Fruit fly (Drosophila melanogaster) whole organism, embryonic: ENCODE data around the gene mAChR-B.

Experiments used
- BEAF-32 ChIP-seq: fragments of 200-800 bp; sonication (Bioruptor generic); optimal IDR thresholded peaks from 3 replicates; lab custom pipeline; 2017; ENCODE audit warnings: missing biosample characterization, missing genetic modification characterization, mild to moderate bottlenecking, moderate library complexity, missing genetic modification reagents
- CG11695 ChIP-seq: fragments of 200-800 bp; sonication (Bioruptor generic); IDR thresholded peaks from 3 replicates; pipeline ENCODE4 v1.3.6; 2022; ENCODE audit warnings: missing biosample characterization, missing genetic modification characterization
- CG14441 ChIP-seq: fragments of 200-800 bp; sonication (Bioruptor generic); IDR thresholded peaks from 2 replicates; pipeline ENCODE4 v1.3.6; 2022; ENCODE audit warnings: missing biosample characterization, missing genetic modification characterization
- CG14667 ChIP-seq: fragments of 200-800 bp; sonication (Bioruptor generic); IDR thresholded peaks from 2 replicates; pipeline ENCODE4 v1.3.6; 2022; ENCODE audit warnings: missing biosample characterization, missing genetic modification characterization
- CG15073 ChIP-seq: fragments of 200-800 bp; sonication (Bioruptor generic); optimal IDR thresholded peaks from 2 replicates; lab custom pipeline; 2016; ENCODE audit warnings: missing biosample characterization, missing genetic modification characterization
- CG16813 ChIP-seq: fragments of 200-800 bp; sonication (Bioruptor generic); IDR thresholded peaks from 3 replicates; pipeline ENCODE4 v1.3.6; 2022; ENCODE audit warnings: missing biosample characterization, missing genetic modification characterization; ENCODE audit not compliant: partially characterized antibody
- CG31388 ChIP-seq: fragments of 200-800 bp; sonication (Bioruptor generic); optimal IDR thresholded peaks from 2 replicates; lab custom pipeline; 2016; ENCODE audit warnings: missing biosample characterization, missing genetic modification characterization
- CG31441 ChIP-seq: fragments of 200-800 bp; sonication (Bioruptor generic); IDR thresholded peaks from 2 replicates; pipeline ENCODE4 v1.3.6; 2022; ENCODE audit warnings: missing biosample characterization, missing genetic modification characterization
- CG3163 ChIP-seq: fragments of 200-800 bp; sonication (Bioruptor generic); optimal IDR thresholded peaks from 3 replicates; lab custom pipeline; 2016; ENCODE audit warnings: missing biosample characterization, missing genetic modification characterization
- CG32772 ChIP-seq: fragments of 200-800 bp; sonication (Bioruptor generic); IDR thresholded peaks from 2 replicates; pipeline ENCODE4 v1.3.6; 2022; ENCODE audit warnings: missing biosample characterization, missing genetic modification characterization
- CG33557 ChIP-seq: fragments of 200-800 bp; sonication (Bioruptor generic); optimal IDR thresholded peaks from 2 replicates; lab custom pipeline; 2019; ENCODE audit warnings: missing biosample characterization, mild to moderate bottlenecking, missing genetic modification characterization, moderate library complexity
- CG42726 ChIP-seq: fragments of 200-800 bp; sonication (Bioruptor generic); IDR thresholded peaks from 2 replicates; pipeline ENCODE4 v1.3.6; 2022; ENCODE audit warnings: missing biosample characterization, missing genetic modification characterization; ENCODE audit not compliant: partially characterized antibody
- CG4617 ChIP-seq: fragments of 200-800 bp; sonication (Bioruptor generic); optimal IDR thresholded peaks from 3 replicates; lab custom pipeline; 2016; ENCODE audit warnings: missing biosample characterization, missing genetic modification characterization, borderline replicate concordance
- CG5180 ChIP-seq: fragments of 200-800 bp; sonication (Bioruptor generic); optimal IDR thresholded peaks from 3 replicates; lab custom pipeline; 2017; ENCODE audit warnings: missing biosample characterization, missing genetic modification characterization, mild to moderate bottlenecking, moderate library complexity, missing genetic modification reagents
- CG6791 ChIP-seq: fragments of 200-800 bp; sonication (Bioruptor generic); IDR thresholded peaks from 3 replicates; pipeline ENCODE4 v1.3.6; 2022; ENCODE audit warnings: missing biosample characterization, missing genetic modification characterization; ENCODE audit not compliant: partially characterized antibody
- CG8281 ChIP-seq: fragments of 200-800 bp; sonication (Bioruptor generic); optimal IDR thresholded peaks from 2 replicates; lab custom pipeline; 2018; ENCODE audit warnings: missing biosample characterization, mild to moderate bottlenecking, missing genetic modification characterization, moderate library complexity
- Camta ChIP-seq: fragments of 200-800 bp; sonication (Bioruptor generic); optimal IDR thresholded peaks from 2 replicates; lab custom pipeline; 2016; ENCODE audit warnings: missing biosample characterization, missing genetic modification characterization
- Fer3 ChIP-seq: fragments of 200-800 bp; sonication (Bioruptor generic); optimal IDR thresholded peaks from 2 replicates; lab custom pipeline; 2018; ENCODE audit warnings: missing biosample characterization, mild to moderate bottlenecking, missing genetic modification characterization, moderate library complexity
- GATAe ChIP-seq: fragments of 200-800 bp; sonication (Bioruptor generic); conservative IDR thresholded peaks from 2 replicates; pipeline ENCODE4 v1.3.6; 2022; ENCODE audit warnings: missing biosample characterization, missing genetic modification characterization
- H2.0 ChIP-seq: fragments of 200-800 bp; sonication (Bioruptor generic); IDR thresholded peaks from 2 replicates; pipeline ENCODE4 v1.3.6; 2022; ENCODE audit warnings: missing biosample characterization, missing genetic modification characterization
- HLHmδ ChIP-seq: fragments of 200-800 bp; sonication (Bioruptor generic); optimal IDR thresholded peaks from 2 replicates; lab custom pipeline; 2018; ENCODE audit warnings: missing biosample characterization, mild to moderate bottlenecking, missing genetic modification characterization, moderate library complexity
- Lpt ChIP-seq: fragments of >200 bp; optimal IDR thresholded peaks from 2 replicates; lab custom pipeline; 2018; ENCODE audit warnings: missing biosample characterization, missing genetic modification characterization
- Max ChIP-seq: fragments of 200-800 bp; sonication (Bioruptor generic); optimal IDR thresholded peaks from 2 replicates; lab custom pipeline; 2016; ENCODE audit warnings: missing biosample characterization, mild to moderate bottlenecking, missing genetic modification characterization
- NfI ChIP-seq: fragments of 200-800 bp; sonication (Bioruptor generic); optimal IDR thresholded peaks from 3 replicates; lab custom pipeline; 2018; ENCODE audit warnings: missing biosample characterization, mild to moderate bottlenecking, missing genetic modification characterization, moderate library complexity
- Rx ChIP-seq: fragments of 200-800 bp; sonication (Bioruptor generic); IDR thresholded peaks from 2 replicates; pipeline ENCODE4 v1.3.6; 2022; ENCODE audit warnings: missing biosample characterization, missing genetic modification characterization
- Sox102F ChIP-seq: fragments of 200-800 bp; sonication (Bioruptor generic); optimal IDR thresholded peaks from 2 replicates; lab custom pipeline; 2018; ENCODE audit warnings: missing biosample characterization, mild to moderate bottlenecking, missing genetic modification characterization, moderate library complexity
- Ssrp ChIP-seq: fragments of 200-800 bp; sonication (Bioruptor generic); optimal IDR thresholded peaks from 2 replicates; lab custom pipeline; 2018; ENCODE audit warnings: missing biosample characterization, mild to moderate bottlenecking, missing genetic modification characterization, moderate library complexity
- Taf1 ChIP-seq: fragments of 200-800 bp; sonication (Bioruptor generic); IDR thresholded peaks from 2 replicates; pipeline ENCODE4 v1.3.6; 2022; ENCODE audit warnings: missing biosample characterization, missing genetic modification characterization
- Xbp1 ChIP-seq: fragments of 200-800 bp; sonication (Bioruptor generic); optimal IDR thresholded peaks from 3 replicates; lab custom pipeline; 2016; ENCODE audit warnings: missing biosample characterization, mild to moderate bottlenecking, missing genetic modification characterization
- ato ChIP-seq: fragments of 200-800 bp; sonication (Bioruptor generic); IDR thresholded peaks from 2 replicates; pipeline ENCODE4 v1.3.6; 2022; ENCODE audit warnings: missing biosample characterization, missing genetic modification characterization; ENCODE audit not compliant: partially characterized antibody
- bsh ChIP-seq, 2 experiments: fragments of 200-800 bp; sonication (Bioruptor generic); optimal IDR thresholded peaks; 2 replicates each; lab custom pipeline; 2017 to 2018; ENCODE audit warnings: mild to moderate bottlenecking in 2 of 2, missing biosample characterization in 2 of 2, missing genetic modification characterization in 2 of 2, moderate library complexity in 1 of 2
- cas ChIP-seq: fragments of 200-800 bp; sonication (Bioruptor generic); IDR thresholded peaks from 2 replicates; pipeline ENCODE4 v1.3.6; 2022; ENCODE audit warnings: missing biosample characterization, missing genetic modification characterization
- chm ChIP-seq: fragments of 200-800 bp; sonication (Bioruptor generic); IDR thresholded peaks from 2 replicates; pipeline ENCODE4 v1.3.6; 2022; ENCODE audit warnings: missing biosample characterization, missing genetic modification characterization
- chn ChIP-seq: fragments of 200-800 bp; sonication (Bioruptor generic); optimal IDR thresholded peaks from 2 replicates; lab custom pipeline; 2016; ENCODE audit warnings: missing biosample characterization, missing genetic modification characterization
- corto ChIP-seq: fragments of 200-800 bp; sonication (Bioruptor generic); optimal IDR thresholded peaks from 2 replicates; lab custom pipeline; 2016; ENCODE audit warnings: missing biosample characterization, mild to moderate bottlenecking, missing genetic modification characterization, moderate library complexity
- fd102C ChIP-seq: fragments of 200-800 bp; sonication (Bioruptor generic); optimal IDR thresholded peaks from 2 replicates; lab custom pipeline; 2018; ENCODE audit warnings: missing biosample characterization, mild to moderate bottlenecking, missing genetic modification characterization, moderate library complexity
- fd64A ChIP-seq: fragments of 200-800 bp; sonication (Bioruptor generic); optimal IDR thresholded peaks from 3 replicates; lab custom pipeline; 2018; ENCODE audit warnings: missing biosample characterization, mild to moderate bottlenecking, missing genetic modification characterization
- gcm ChIP-seq: fragments of 200-800 bp; sonication (Bioruptor generic); optimal IDR thresholded peaks from 2 replicates; lab custom pipeline; 2019; ENCODE audit warnings: missing biosample characterization, mild to moderate bottlenecking, missing genetic modification characterization, moderate library complexity
- ham ChIP-seq: fragments of 200-800 bp; sonication (Bioruptor generic); IDR thresholded peaks from 2 replicates; pipeline ENCODE4 v1.3.6; 2022; ENCODE audit warnings: missing biosample characterization, missing genetic modification characterization
- lola ChIP-seq, 3 experiments: fragments of >200 bp in 2 of 3; fragments of 200-800 bp in 1 of 3; sonication (Bioruptor generic) in 1 of 3; optimal IDR thresholded peaks; 2 replicates each; lab custom pipeline; 2017 to 2019; ENCODE audit warnings: missing biosample characterization in 3 of 3, missing genetic modification characterization in 3 of 3, mild to moderate bottlenecking in 1 of 3, moderate library complexity in 1 of 3
- mam ChIP-seq: fragments of 200-800 bp; sonication (Bioruptor generic); optimal IDR thresholded peaks from 3 replicates; lab custom pipeline; 2016; ENCODE audit warnings: missing biosample characterization, missing genetic modification characterization
- mirr ChIP-seq: fragments of 200-800 bp; sonication (Bioruptor generic); optimal IDR thresholded peaks from 3 replicates; lab custom pipeline; 2018; ENCODE audit warnings: missing biosample characterization, mild to moderate bottlenecking, missing genetic modification characterization
- mld ChIP-seq: fragments of 200-800 bp; sonication (Bioruptor generic); IDR thresholded peaks from 3 replicates; pipeline ENCODE4 v1.3.6; 2022; ENCODE audit warnings: missing biosample characterization, missing genetic modification characterization; ENCODE audit not compliant: partially characterized antibody
- nerfin-2 ChIP-seq: fragments of 200-800 bp; sonication (Bioruptor generic); IDR thresholded peaks from 2 replicates; pipeline ENCODE4 v1.3.6; 2022; ENCODE audit warnings: missing biosample characterization, missing genetic modification characterization; ENCODE audit not compliant: partially characterized antibody
- odd ChIP-seq: fragments of 200-800 bp; sonication (Bioruptor generic); optimal IDR thresholded peaks from 2 replicates; lab custom pipeline; 2017; ENCODE audit warnings: missing biosample characterization, mild to moderate bottlenecking, missing genetic modification characterization
- rib ChIP-seq: fragments of 200-800 bp; sonication (Bioruptor generic); IDR thresholded peaks from 2 replicates; pipeline ENCODE4 v1.3.6; 2022; ENCODE audit warnings: missing biosample characterization, missing genetic modification characterization
- schlank ChIP-seq: fragments of 200-800 bp; sonication (Bioruptor generic); optimal IDR thresholded peaks from 2 replicates; lab custom pipeline; 2018; ENCODE audit warnings: missing biosample characterization, mild to moderate bottlenecking, missing genetic modification characterization
- seq ChIP-seq: fragments of 200-800 bp; sonication (Bioruptor generic); IDR thresholded peaks from 2 replicates; pipeline ENCODE4 v1.3.6; 2022; ENCODE audit warnings: missing biosample characterization, missing genetic modification characterization
- tgo ChIP-seq: fragments of 200-800 bp; sonication (Bioruptor generic); IDR thresholded peaks from 3 replicates; pipeline ENCODE4 v1.3.6; 2022; ENCODE audit warnings: missing biosample characterization, missing genetic modification characterization

mAChR-B gene

dm6 chr3R:8032923-8033478 lies 26.1 kb upstream of the mAChR-B start, which contains the start of the genes CG11035 and unc-45 (continued):
- TF ChIP-seq CG11695 (0 out of 3 replicates have a peak, but pooled peaks have one; percentile 19), gcm (GFP tag; lab: Kevin White, UChicago) (no peak), Rx (no peak), ato (GFP tag; lab: Robert Waterston, UW) (no peak), CG6791 (GFP tag; lab: Robert Waterston, UW) (peak; percentile 79), ham (no peak), HLHmδ (no peak), Camta (GFP tag; lab: Kevin White, UChicago) (peak; percentile 72), Max (GFP tag; lab: Kevin White, UChicago) (peak; percentile 9), CG8281 (tag; lab: Kevin White, UChicago) (no peak), Fer3 (tag; lab: Kevin White, UChicago) (no peak), nerfin-2 (GFP tag; lab: Robert Waterston, UW) (peak; percentile 45; the same call in 1 of the 2 replicates), CG14667 (GFP tag; lab: Robert Waterston, UW) (no peak), CG5180 (GFP tag; lab: Kevin White, UChicago) (no peak), CG32772 (peak; percentile 39), CG33557 (no peak), odd (GFP tag; lab: Kevin White, UChicago) (no peak), fd102C (GFP tag; lab: Kevin White, UChicago) (no peak), fd64A (no peak), bsh (GFP tag; optimal IDR thresholded peaks at IDR 0.05; lab: Kevin White, UChicago) (no peak), GATAe (GFP tag; lab: Robert Waterston, UW) (no peak), chn (GFP tag; lab: Kevin White, UChicago) (no peak), schlank (no peak), CG31388 (GFP tag; lab: Kevin White, UChicago) (no peak), corto (no peak), seq (GFP tag; lab: Robert Waterston, UW) (no peak), Lpt (no peak), H2.0 (GFP tag; lab: Robert Waterston, UW) (no peak), BEAF-32 (GFP tag; lab: Kevin White, UChicago) (peak; percentile 86), CG14441 (GFP tag; lab: Robert Waterston, UW) (no peak; the same call in 1 of the 2 replicates), CG4617 (GFP tag; lab: Kevin White, UChicago) (no peak), mam (peak; percentile 78), Sox102F (GFP tag; lab: Kevin White, UChicago) (no peak), Taf1 (GFP tag; lab: Robert Waterston, UW) (no peak), CG31441 (GFP tag; lab: Robert Waterston, UW) (peak; percentile 60), NfI (GFP tag; lab: Kevin White, UChicago) (peak; percentile 44), Xbp1 (GFP tag; lab: Kevin White, UChicago) (peak; percentile 31), cas (GFP tag; lab: Robert Waterston, UW) (peak; percentile 50; the same call in 1 of the 2 replicates), tgo (GFP tag; lab: Robert Waterston, UW) (peak; percentile 54), rib (GFP tag; lab: Robert Waterston, UW) (no peak), Ssrp (tag; lab: Kevin White, UChicago) (no peak), CG3163 (GFP tag; lab: Kevin White, UChicago) (no peak), CG42726 (no peak), CG16813 (peak; percentile 76), mirr (GFP tag; lab: Kevin White, UChicago) (no peak), mld (GFP tag; lab: Robert Waterston, UW) (0 out of 3 replicates have a peak, but pooled peaks have one; percentile 56), CG15073 (GFP tag; lab: Kevin White, UChicago) (no peak), lola (GFP tag; optimal IDR thresholded peaks at IDR 0.05; lab: Kevin White, UChicago) (peak in 1 of 3 experiments; percentile 32), chm (no peak)
